Fruit fly (Drosophila melanogaster): ENCODE results near the gene Samuel.

Gene Samuel

dm6 chr2L:11027825-11028496 lies 38.8 kb downstream of the Samuel start:
- TF ChIP-seq CG17801 (GFP tag; optimal IDR thresholded peaks at IDR 0.05; ENCODE audit: partially characterized antibody), result no peak

- no peak for TF ChIP-seq CG17801 (GFP tag; optimal IDR thresholded peaks at IDR 0.05; ENCODE audit: partially characterized antibody)
These were observed 39.6 kb downstream of the Samuel start for dm6 chr2L:11027213-11027612.

- TF ChIP-seq CG17801 (GFP tag; optimal IDR thresholded peaks at IDR 0.05; ENCODE audit: partially characterized antibody), result no peak
These were observed 42.9 kb downstream of the Samuel start for dm6 chr2L:11023875-11024274.

dm6 chr2L:11022804-11023203 lies 44.0 kb downstream of the Samuel start:
- TF ChIP-seq CG17801 (GFP tag; optimal IDR thresholded peaks at IDR 0.05; ENCODE audit: partially characterized antibody), result no peak

- TF ChIP-seq CG17801 (GFP tag; optimal IDR thresholded peaks at IDR 0.05; ENCODE audit: partially characterized antibody), result no peak
These were observed 45.2 kb downstream of the Samuel start for dm6 chr2L:11021606-11022005.

dm6 chr2L:11016695-11017094 lies 50.1 kb downstream of the Samuel start, which contains the start of gene CG14913:
Gene CG14913, plus strand, starts transcription at chr2L:11016995.
- no peak for TF ChIP-seq CG17801 (GFP tag; optimal IDR thresholded peaks at IDR 0.05; ENCODE audit: partially characterized antibody)

dm6 chr2L:11015320-11015719 lies 51.5 kb downstream of the Samuel start, which contains the start of gene Acp32CD:
Gene Acp32CD, plus strand, starts transcription at chr2L:11015620.
- TF ChIP-seq CG17801 (GFP tag; optimal IDR thresholded peaks at IDR 0.05; ENCODE audit: partially characterized antibody), result no peak

dm6 chr2L:11014671-11015070 lies 52.1 kb downstream of the Samuel start:
- no peak for TF ChIP-seq CG17801 (GFP tag; optimal IDR thresholded peaks at IDR 0.05; ENCODE audit: partially characterized antibody)

dm6 chr2L:11014018-11014611 lies 52.7 kb downstream of the Samuel start:
- no peak for TF ChIP-seq CG17801 (GFP tag; optimal IDR thresholded peaks at IDR 0.05; ENCODE audit: partially characterized antibody)

dm6 chr2L:11010999-11011398 lies 55.8 kb downstream of the Samuel start, which contains the start of the genes Art8 and dUTPase:
Gene Art8, minus strand, starts transcription at chr2L:11011086.
Gene dUTPase, plus strand, starts transcription at chr2L:11011312.
- peak; percentile 69 for TF ChIP-seq CG17801 (GFP tag; optimal IDR thresholded peaks at IDR 0.05; ENCODE audit: partially characterized antibody)

dm6 chr2L:11004674-11005045 lies 62.1 kb downstream of the Samuel start, which contains the start of gene Nup154:
Gene Nup154, plus strand, starts transcription at chr2L:11004820.
- no peak for TF ChIP-seq CG17801 (GFP tag; optimal IDR thresholded peaks at IDR 0.05; ENCODE audit: partially characterized antibody)

dm6 chr2L:11003925-11004673 lies 62.7 kb downstream of the Samuel start, which contains the start of gene RpL9:
Gene RpL9, minus strand, starts transcription at chr2L:11004189.
- TF ChIP-seq CG17801 (GFP tag; optimal IDR thresholded peaks at IDR 0.05; ENCODE audit: partially characterized antibody), result peak; percentile 84

- no peak for TF ChIP-seq CG17801 (GFP tag; optimal IDR thresholded peaks at IDR 0.05; ENCODE audit: partially characterized antibody)
These were observed 65.2 kb downstream of the Samuel start, which contains the start of the genes aub and lectin-33A for dm6 chr2L:11001376-11002122. Gene aub, minus strand, starts transcription at chr2L:11001476. Gene lectin-33A, plus strand, starts transcription at chr2L:11002072.

- peak; percentile 38 for TF ChIP-seq CG17801 (GFP tag; optimal IDR thresholded peaks at IDR 0.05; ENCODE audit: partially characterized antibody)
These were observed 77.6 kb downstream of the Samuel start, which contains the start of gene TTLL4A for dm6 chr2L:10989162-10989561. Gene TTLL4A, plus strand, starts transcription at chr2L:10989401.

- no peak for TF ChIP-seq CG17801 (GFP tag; optimal IDR thresholded peaks at IDR 0.05; ENCODE audit: partially characterized antibody)
These were observed 78.8 kb downstream of the Samuel start for dm6 chr2L:10988026-10988425.
